Worm (Caenorhabditis elegans) whole organism, L2 larva: Measurements from ENCODE around the gene F19H6.5.

ENCODE experiments used
- C34F6.9 ChIP-seq: fragments of 150-350 bp; optimal IDR thresholded peaks from 2 replicates; lab custom pipeline; 2014; ENCODE audit warnings: missing biosample characterization, missing genetic modification characterization
- F13H6.1 ChIP-seq: sonication (generic microtip); optimal IDR thresholded peaks from 2 replicates; lab custom pipeline; 2016; ENCODE audit warnings: missing genetic modification characterization, missing compliant biosample characterization
- R02D3.7 ChIP-seq: fragments of 150-350 bp; optimal IDR thresholded peaks from 2 replicates; lab custom pipeline; 2014; ENCODE audit warnings: missing biosample characterization, missing genetic modification characterization
- Y55F3AM.14 ChIP-seq: fragments of 200-800 bp; sonication (Bioruptor generic); optimal IDR thresholded peaks from 2 replicates; lab custom pipeline; 2018; ENCODE audit warnings: mild to moderate bottlenecking, missing genetic modification characterization, missing compliant biosample characterization
- ZK546.5 ChIP-seq: sonication (generic microtip); optimal IDR thresholded peaks from 2 replicates; lab custom pipeline; 2017; ENCODE audit warnings: missing biosample characterization, missing genetic modification characterization
- alr-1 ChIP-seq: fragments of 150-350 bp; optimal IDR thresholded peaks from 2 replicates; lab custom pipeline; 2014; ENCODE audit warnings: missing biosample characterization, missing genetic modification characterization
- aly-2 ChIP-seq: fragments of 150-350 bp; optimal IDR thresholded peaks from 2 replicates; lab custom pipeline; 2014; ENCODE audit warnings: missing biosample characterization, missing genetic modification characterization
- ama-1 ChIP-seq: fragments of 150-350 bp; optimal IDR thresholded peaks from 2 replicates; lab custom pipeline; 2018; ENCODE audit warnings: inconsistent platforms
- blmp-1 ChIP-seq: sonication (generic microtip); optimal IDR thresholded peaks from 2 replicates; lab custom pipeline; 2017; ENCODE audit warnings: missing genetic modification characterization, mild to moderate bottlenecking, missing compliant biosample characterization, antibody characterized with exemption, moderate library complexity; ENCODE audit not compliant: insufficient read depth
- ceh-16 ChIP-seq: fragments of 150-350 bp; optimal IDR thresholded peaks from 2 replicates; lab custom pipeline; 2014; ENCODE audit warnings: missing biosample characterization, missing genetic modification characterization
- crh-2 ChIP-seq: sonication (generic microtip); optimal IDR thresholded peaks from 2 replicates; lab custom pipeline; 2017; ENCODE audit warnings: missing biosample characterization, missing genetic modification characterization
- dmd-4 ChIP-seq: sonication (generic microtip); optimal IDR thresholded peaks from 2 replicates; lab custom pipeline; 2017; ENCODE audit warnings: missing biosample characterization, missing genetic modification characterization
- egl-27 ChIP-seq: sonication (generic microtip); optimal IDR thresholded peaks from 3 replicates; lab custom pipeline; 2017; ENCODE audit warnings: missing biosample characterization, missing genetic modification reagents, missing genetic modification characterization
- elt-1 ChIP-seq: fragments of 150-350 bp; optimal IDR thresholded peaks from 2 replicates; lab custom pipeline; 2014; ENCODE audit warnings: missing biosample characterization, missing genetic modification characterization
- elt-3 ChIP-seq: sonication (generic microtip); optimal IDR thresholded peaks from 2 replicates; lab custom pipeline; 2017; ENCODE audit warnings: missing biosample characterization, missing genetic modification characterization
- fos-1 ChIP-seq: fragments of 150-350 bp; optimal IDR thresholded peaks from 2 replicates; lab custom pipeline; 2014; ENCODE audit warnings: missing biosample characterization, missing genetic modification characterization
- lin-11 ChIP-seq: fragments of 150-350 bp; sonication (generic microtip); optimal IDR thresholded peaks from 2 replicates; lab custom pipeline; 2014; ENCODE audit warnings: missing biosample characterization, missing genetic modification characterization, inconsistent platforms, mixed read lengths
- lin-13 ChIP-seq: fragments of 150-350 bp; optimal IDR thresholded peaks from 2 replicates; lab custom pipeline; 2014; ENCODE audit warnings: missing biosample characterization, missing genetic modification reagents, missing genetic modification characterization
- lin-39 ChIP-seq: fragments of 150-350 bp; optimal IDR thresholded peaks from 2 replicates; lab custom pipeline; 2014; ENCODE audit warnings: missing biosample characterization, missing genetic modification reagents, missing genetic modification characterization
- lsy-2 ChIP-seq, 2 experiments: fragments of 150-350 bp in 1 of 2; sonication (generic microtip) in 1 of 2; optimal IDR thresholded peaks; 2 replicates each; lab custom pipeline; 2014 to 2017; ENCODE audit warnings: missing biosample characterization in 2 of 2, missing genetic modification characterization in 2 of 2
- mab-5 ChIP-seq: fragments of 150-350 bp; optimal IDR thresholded peaks from 2 replicates; lab custom pipeline; 2014; ENCODE audit warnings: missing biosample characterization, missing genetic modification characterization
- mbf-1 ChIP-seq: sonication (generic microtip); optimal IDR thresholded peaks from 2 replicates; lab custom pipeline; 2017; ENCODE audit warnings: missing biosample characterization, missing genetic modification characterization
- mdl-1 ChIP-seq, 2 experiments: fragments of 150-350 bp in 1 of 2; sonication (generic microtip) in 1 of 2; optimal IDR thresholded peaks; 2 replicates each; lab custom pipeline; 2017; ENCODE audit warnings: missing biosample characterization in 2 of 2, missing genetic modification characterization in 2 of 2
- nhr-12 ChIP-seq: fragments of 150-350 bp; optimal IDR thresholded peaks from 2 replicates; lab custom pipeline; 2014; ENCODE audit warnings: missing biosample characterization, missing genetic modification characterization
- nhr-129 ChIP-seq: fragments of 150-350 bp; optimal IDR thresholded peaks from 2 replicates; lab custom pipeline; 2014; ENCODE audit warnings: missing biosample characterization, missing genetic modification characterization
- nhr-6 ChIP-seq: fragments of 150-350 bp; optimal IDR thresholded peaks from 2 replicates; lab custom pipeline; 2014; ENCODE audit warnings: missing biosample characterization, missing genetic modification characterization
- sem-4 ChIP-seq: fragments of 150-350 bp; optimal IDR thresholded peaks from 2 replicates; lab custom pipeline; 2014; ENCODE audit warnings: missing biosample characterization, missing genetic modification reagents, missing genetic modification characterization
- skn-1 ChIP-seq: sonication (generic microtip); optimal IDR thresholded peaks from 2 replicates; lab custom pipeline; 2017; ENCODE audit warnings: missing biosample characterization, missing genetic modification characterization
- sma-3 ChIP-seq: sonication (generic microtip); optimal IDR thresholded peaks from 2 replicates; lab custom pipeline; 2016; ENCODE audit warnings: missing genetic modification reagents, missing genetic modification characterization, missing compliant biosample characterization
- sma-9 ChIP-seq, 2 experiments: fragments of 150-350 bp in 1 of 2; sonication (generic microtip) in 1 of 2; optimal IDR thresholded peaks; 2 replicates each; lab custom pipeline; 2014 to 2016; ENCODE audit warnings: missing genetic modification characterization in 2 of 2, mild to moderate bottlenecking in 1 of 2, missing biosample characterization in 1 of 2, missing compliant biosample characterization in 1 of 2, missing genetic modification reagents in 1 of 2, moderate library complexity in 1 of 2
- unc-39 ChIP-seq: fragments of 150-350 bp; optimal IDR thresholded peaks from 2 replicates; lab custom pipeline; 2014; ENCODE audit warnings: missing biosample characterization, missing genetic modification characterization
- unc-55 ChIP-seq: fragments of 150-350 bp; sonication (generic microtip); optimal IDR thresholded peaks from 3 replicates; lab custom pipeline; 2014; ENCODE audit warnings: missing biosample characterization, missing genetic modification reagents, missing genetic modification characterization
- unc-62 ChIP-seq: fragments of 150-350 bp; optimal IDR thresholded peaks from 2 replicates; lab custom pipeline; 2014; ENCODE audit warnings: missing biosample characterization, missing genetic modification reagents, missing genetic modification characterization
- zag-1 ChIP-seq: fragments of 150-350 bp; optimal IDR thresholded peaks from 2 replicates; lab custom pipeline; 2014; ENCODE audit warnings: missing biosample characterization, missing genetic modification characterization
- ztf-11 ChIP-seq: sonication (generic microtip); optimal IDR thresholded peaks from 2 replicates; lab custom pipeline; 2017; ENCODE audit warnings: missing biosample characterization, missing genetic modification characterization
- ztf-4 ChIP-seq: fragments of 150-350 bp; optimal IDR thresholded peaks from 2 replicates; lab custom pipeline; 2014; ENCODE audit warnings: missing biosample characterization, missing genetic modification characterization

The F19H6.5 gene

ce11 chrX:12364804-12365203 lies at the start of gene F19H6.5:
TSS of gene F19H6.5 (minus strand) at chrX:12364904.
- TF ChIP-seq ceh-16 (tag; lab: Kevin White, UChicago) (no peak), ama-1 (lab: Kevin White, UChicago) (no peak), ztf-4 (no peak)

DNA sequence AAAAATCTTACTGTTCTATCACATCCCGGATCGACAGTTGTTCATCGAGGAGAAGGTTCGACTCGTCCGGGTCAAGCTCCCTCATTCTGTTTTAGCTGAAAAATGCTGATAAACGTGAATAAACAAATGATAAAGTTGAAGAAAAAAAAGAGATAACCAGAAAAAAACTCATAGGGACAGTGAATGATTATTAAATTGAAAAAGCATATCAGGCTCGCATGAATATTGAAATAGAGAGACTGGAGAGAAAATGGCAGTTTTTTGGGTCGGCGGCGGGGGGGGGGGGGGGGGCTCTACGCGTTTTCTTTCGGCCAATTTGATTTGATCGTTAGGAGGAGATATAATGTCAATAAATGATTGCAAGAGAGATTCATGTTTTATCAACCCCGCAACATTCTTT lies 49.2 kb upstream of the F19H6.5 start, which contains the start of gene lin-2:
Gene lin-2, minus strand, starts transcription at position 101 of the 400 bp plus-strand sequence.
- no peak for TF ChIP-seq ztf-11 (tag; lab: Kevin White, UChicago)
- no peak for TF ChIP-seq mdl-1 (tag; optimal IDR thresholded peaks at IDR 0.05; lab: Kevin White, UChicago)
- no peak for TF ChIP-seq lin-11 (tag; lab: Kevin White, UChicago)
- no peak for TF ChIP-seq blmp-1 (tag; lab: Kevin White, UChicago)
- TF ChIP-seq egl-27 (tag; lab: Kevin White, UChicago): no peak
- no peak for TF ChIP-seq C34F6.9 (tag; lab: Kevin White, UChicago)
- TF ChIP-seq sma-9 (GFP tag; optimal IDR thresholded peaks at IDR 0.05; lab: Kevin White, UChicago): no peak
- no peak for TF ChIP-seq sma-9 (tag; optimal IDR thresholded peaks at IDR 0.05; lab: Kevin White, UChicago)
- no peak for TF ChIP-seq ZK546.5
- no peak for TF ChIP-seq lsy-2 (tag; optimal IDR thresholded peaks at IDR 0.05; lab: Kevin White, UChicago)
- TF ChIP-seq skn-1 (tag; lab: Kevin White, UChicago): no peak
- no peak for TF ChIP-seq alr-1 (tag; lab: Kevin White, UChicago)
- no peak for TF ChIP-seq lin-13 (GFP tag; lab: Kevin White, UChicago)
- no peak for TF ChIP-seq nhr-6 (tag; lab: Kevin White, UChicago)
- TF ChIP-seq ztf-4: no peak
- TF ChIP-seq R02D3.7 (tag; lab: Kevin White, UChicago): no peak
- no peak for TF ChIP-seq fos-1 (tag; lab: Kevin White, UChicago)
- no peak for TF ChIP-seq lin-39 (tag; lab: Kevin White, UChicago)
- no peak for TF ChIP-seq elt-3 (tag; lab: Kevin White, UChicago)
- no peak for TF ChIP-seq unc-62
- TF ChIP-seq nhr-129 (tag; lab: Kevin White, UChicago): no peak

- TF ChIP-seq lsy-2 (tag; optimal IDR thresholded peaks at IDR 0.05; lab: Kevin White, UChicago) (no peak), mab-5 (tag; lab: Kevin White, UChicago) (no peak), F13H6.1 (tag; lab: Kevin White, UChicago) (peak; percentile 41)
Measured at ce11 chrX:12407297-12407696, 42.6 kb upstream of the F19H6.5 start.

- TF ChIP-seq R02D3.7 (tag; lab: Kevin White, UChicago): no peak
Measured at ce11 chrX:12406592-12406991, 41.9 kb upstream of the F19H6.5 start.

DNA sequence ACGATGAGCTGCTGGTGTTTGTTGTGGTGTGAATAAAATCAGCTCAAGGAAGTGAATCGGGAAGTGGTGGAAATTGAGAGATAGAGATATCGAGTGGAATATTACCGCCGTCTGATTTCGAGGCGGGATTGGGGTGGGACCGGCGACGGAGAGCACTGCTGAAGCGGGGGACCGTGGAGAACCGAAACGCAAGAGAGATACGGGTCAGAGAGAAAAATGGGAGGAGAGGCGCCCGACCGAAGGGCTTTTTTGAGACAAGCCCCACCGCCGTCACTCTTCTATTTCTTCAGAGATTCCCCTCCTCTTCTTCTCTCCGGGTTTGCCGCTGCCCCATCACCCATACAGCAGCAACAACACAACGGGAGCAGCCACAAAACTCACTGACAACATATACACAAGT lies 41.3 kb upstream of the F19H6.5 start:
- no peak for TF ChIP-seq sma-9 (GFP tag; optimal IDR thresholded peaks at IDR 0.05; lab: Kevin White, UChicago)
- no peak for TF ChIP-seq sma-9 (tag; optimal IDR thresholded peaks at IDR 0.05; lab: Kevin White, UChicago)
- TF ChIP-seq mab-5 (tag; lab: Kevin White, UChicago): no peak
- no peak for TF ChIP-seq nhr-12 (tag; lab: Kevin White, UChicago)
- TF ChIP-seq ZK546.5: no peak
- no peak for TF ChIP-seq lin-11 (tag; lab: Kevin White, UChicago)
- TF ChIP-seq nhr-6 (tag; lab: Kevin White, UChicago): no peak
- no peak for TF ChIP-seq nhr-129 (tag; lab: Kevin White, UChicago)
- TF ChIP-seq crh-2: no peak
- no peak for TF ChIP-seq C34F6.9 (tag; lab: Kevin White, UChicago)
- TF ChIP-seq sem-4 (tag; lab: Kevin White, UChicago): no peak
- no peak for TF ChIP-seq ama-1 (lab: Kevin White, UChicago)
- TF ChIP-seq elt-1 (tag; lab: Kevin White, UChicago): no peak
- TF ChIP-seq, all 48 proteins: peak for 0

DNA sequence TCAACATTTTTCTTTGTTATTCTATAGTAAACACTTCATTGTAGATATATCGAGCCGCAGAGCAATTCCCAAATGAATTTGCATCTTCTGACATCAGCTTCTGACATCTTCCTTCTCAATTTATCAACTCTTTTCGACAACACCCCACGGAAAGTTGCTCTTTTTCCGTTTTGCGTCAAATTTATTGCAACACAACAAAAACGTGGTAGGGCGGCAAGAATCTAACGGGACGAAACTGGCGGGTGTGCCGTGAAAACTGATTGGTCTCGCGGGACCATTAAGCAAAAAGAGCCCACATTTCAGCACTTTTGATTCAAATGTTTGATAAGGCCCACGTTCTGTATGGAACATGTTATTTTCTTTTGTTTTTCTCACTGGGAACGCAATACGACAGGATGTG lies 40.0 kb upstream of the F19H6.5 start:
- TF ChIP-seq alr-1 (tag; lab: Kevin White, UChicago) (no peak), blmp-1 (tag; lab: Kevin White, UChicago) (no peak), C34F6.9 (tag; lab: Kevin White, UChicago) (peak; percentile 18), zag-1 (tag; lab: Kevin White, UChicago) (peak; percentile 39), skn-1 (tag; lab: Kevin White, UChicago) (no peak), R02D3.7 (tag; lab: Kevin White, UChicago) (no peak), crh-2 (no peak), lin-13 (GFP tag; lab: Kevin White, UChicago) (no peak), elt-1 (tag; lab: Kevin White, UChicago) (no peak), lin-39 (tag; lab: Kevin White, UChicago) (no peak), dmd-4 (tag; lab: Kevin White, UChicago) (no peak), mab-5 (tag; lab: Kevin White, UChicago) (peak; percentile 67), aly-2 (no peak), Y55F3AM.14 (GFP tag; lab: Kevin White, UChicago) (peak; percentile 27), sma-3 (no peak), nhr-6 (tag; lab: Kevin White, UChicago) (no peak), mdl-1 (tag; optimal IDR thresholded peaks at IDR 0.05; lab: Kevin White, UChicago) (no peak), nhr-129 (tag; lab: Kevin White, UChicago) (no peak), unc-39 (tag; lab: Kevin White, UChicago) (no peak), ztf-4 (no peak), ceh-16 (tag; lab: Kevin White, UChicago) (no peak), mbf-1 (tag; lab: Kevin White, UChicago) (no peak), lsy-2 (tag; optimal IDR thresholded peaks at IDR 0.05; lab: Kevin White, UChicago) (peak in 1 of 2 experiments; percentile 9), unc-55 (GFP tag; lab: Kevin White, UChicago) (no peak)
